Fruit fly (Drosophila melanogaster): Measurements from ENCODE around the gene CG44574.
A peak's percentile ranks its signal among the peaks of the same experiment; 100 is the strongest.

Gene CG44574

DNA sequence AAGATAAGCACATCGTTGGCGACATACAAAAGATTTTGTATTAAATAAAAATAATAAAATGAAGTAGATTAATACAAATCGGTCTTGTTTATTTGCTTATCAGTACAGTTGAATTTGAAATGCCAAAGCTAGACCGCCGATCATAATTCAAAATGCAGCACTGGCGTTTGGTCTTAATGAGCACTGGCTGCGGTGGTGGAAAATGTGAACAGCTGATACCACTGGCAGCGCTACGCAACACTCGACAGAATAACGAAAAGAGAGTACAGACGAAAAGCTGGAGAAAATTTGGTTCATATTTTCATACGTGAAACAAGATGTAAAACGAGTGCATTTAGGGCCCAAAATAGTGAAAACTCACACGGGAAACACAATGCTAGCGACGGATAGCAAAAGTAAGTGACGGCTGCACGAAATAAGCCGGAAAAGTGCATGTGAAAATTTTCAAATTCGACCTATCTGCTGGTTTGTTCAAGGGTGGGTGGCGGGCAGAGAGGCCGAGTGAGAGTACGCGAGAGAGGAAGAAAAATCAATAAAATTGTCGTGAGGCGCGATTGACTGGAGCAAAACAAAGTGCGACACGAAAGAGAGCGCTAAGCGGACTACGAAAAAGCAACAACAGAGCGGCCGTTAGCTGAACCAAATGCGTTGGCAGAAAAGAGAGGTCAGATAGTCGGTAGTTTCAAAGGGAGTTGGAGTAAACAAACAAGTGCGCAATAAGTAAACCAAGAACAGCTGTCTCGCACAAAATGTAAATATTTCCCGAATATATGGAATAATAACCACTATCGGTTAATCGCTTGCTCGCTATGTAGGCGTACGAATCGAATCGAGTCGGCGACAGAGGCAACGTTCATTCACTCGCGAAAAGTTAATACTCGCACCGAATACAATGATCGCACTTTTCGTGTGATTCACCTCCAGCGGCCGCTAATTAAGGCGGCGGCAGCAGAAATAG is 23.6 kb downstream of the CG44574 start, which contains the start of gene bchs (continued):
- TF ChIP-seq CG34422 (GFP tag; IDR thresholded peaks at IDR 0.05) (peak; percentile 83; the same call in 2 of the 3 replicates), tx (GFP tag; optimal IDR thresholded peaks at IDR 0.05) (peak; percentile 46), CG32532 (GFP tag; IDR thresholded peaks at IDR 0.05) (peak; percentile 42; the same call in 1 of the 2 replicates), Kr (GFP tag; optimal IDR thresholded peaks at IDR 0.05) (peak; percentile 88), vnd (GFP tag; IDR thresholded peaks at IDR 0.05; ENCODE audit: partially characterized antibody) (no peak), CG13624 (GFP tag; optimal IDR thresholded peaks at IDR 0.05) (peak; percentile 92), ase (GFP tag; IDR thresholded peaks at IDR 0.05) (no peak), CkIIα-i1 (GFP tag; IDR thresholded peaks at IDR 0.05) (peak; percentile 16; the same call in 1 of the 2 replicates), disco-r (GFP tag; optimal IDR thresholded peaks at IDR 0.05) (peak; percentile 90), CG4854 (GFP tag; optimal IDR thresholded peaks at IDR 0.05) (no peak), Xbp1 (GFP tag; optimal IDR thresholded peaks at IDR 0.05) (peak; percentile 37), ssp (GFP tag; IDR thresholded peaks at IDR 0.05) (no peak), CG15073 (GFP tag; optimal IDR thresholded peaks at IDR 0.05) (no peak), Hmx (GFP tag; optimal IDR thresholded peaks at IDR 0.05) (no peak), hth (optimal IDR thresholded peaks at IDR 0.05) (no peak), ewg (GFP tag; optimal IDR thresholded peaks at IDR 0.05) (peak; percentile 85), Xrp1 (GFP tag; IDR thresholded peaks at IDR 0.05) (peak; percentile 94), Hmr (GFP tag; optimal IDR thresholded peaks at IDR 0.05) (peak; percentile 97), Dbx (GFP tag; IDR thresholded peaks at IDR 0.05) (peak; percentile 76; the same call in 2 of the 3 replicates), Dad (GFP tag; optimal IDR thresholded peaks at IDR 0.05) (peak; percentile 73), Side (GFP tag; optimal IDR thresholded peaks at IDR 0.05) (peak; percentile 87), lola (GFP tag; optimal IDR thresholded peaks at IDR 0.05) (peak in 1 of 3 experiments; percentile 74), CG6854 (GFP tag; optimal IDR thresholded peaks at IDR 0.05) (peak; percentile 93), az2 (GFP tag; optimal IDR thresholded peaks at IDR 0.05) (peak; percentile 42), CG6683 (GFP tag; optimal IDR thresholded peaks at IDR 0.05) (peak; percentile 93), CG17361 (GFP tag; IDR thresholded peaks at IDR 0.05) (no peak), tup (GFP tag; optimal IDR thresholded peaks at IDR 0.05) (peak; percentile 73), CG30020 (tag; optimal IDR thresholded peaks at IDR 0.05) (no peak), HLH54F (GFP tag; optimal IDR thresholded peaks at IDR 0.05) (peak; percentile 31), Blimp-1 (GFP tag; optimal IDR thresholded peaks at IDR 0.05) (peak; percentile 84), CG7357 (GFP tag; IDR thresholded peaks at IDR 0.05) (0 out of 3 replicates have a peak, but pooled peaks have one; percentile 44), ac (GFP tag; optimal IDR thresholded peaks at IDR 0.05) (peak; percentile 96), CG7372 (GFP tag; IDR thresholded peaks at IDR 0.05) (0 out of 2 replicates have a peak, but pooled peaks have one; percentile 19), CG16779 (GFP tag; IDR thresholded peaks at IDR 0.05) (peak; percentile 64; the same call in 1 of the 2 replicates), Ets97D (GFP tag; optimal IDR thresholded peaks at IDR 0.05) (peak; percentile 39), Sox102F (GFP tag; optimal IDR thresholded peaks at IDR 0.05) (peak; percentile 81), C15 (GFP tag; IDR thresholded peaks at IDR 0.05) (peak; percentile 57; the same call in 1 of the 3 replicates), CG1792 (GFP tag; optimal IDR thresholded peaks at IDR 0.05) (peak; percentile 91), seq (GFP tag; IDR thresholded peaks at IDR 0.05) (peak; percentile 93), insv (GFP tag; optimal IDR thresholded peaks at IDR 0.05) (peak in 1 of 2 experiments; percentile 68), CG1603 (tag; optimal IDR thresholded peaks at IDR 0.05) (peak; percentile 63), CG4360 (GFP tag; IDR thresholded peaks at IDR 0.05) (peak; percentile 91), bsh (GFP tag; optimal IDR thresholded peaks at IDR 0.05) (peak in 1 of 2 experiments; percentile 91), Hand (GFP tag; optimal IDR thresholded peaks at IDR 0.05) (peak; percentile 89), Gsc (GFP tag; IDR thresholded peaks at IDR 0.05) (no peak), CG6272 (GFP tag; IDR thresholded peaks at IDR 0.05) (no peak), CG3065 (GFP tag; optimal IDR thresholded peaks at IDR 0.05) (peak; percentile 61), CG8388 (GFP tag; optimal IDR thresholded peaks at IDR 0.05) (peak; percentile 65)
